Fruit fly (Drosophila melanogaster) whole organism, prepupa: Measurements from ENCODE around the gene CG11668.

Experiments used
- Blimp-1 ChIP-seq: fragments of 200-800 bp; sonication (Bioruptor generic); optimal IDR thresholded peaks from 3 replicates; lab custom pipeline; 2017; ENCODE audit warnings: missing biosample characterization, missing genetic modification characterization, mild to moderate bottlenecking, moderate library complexity, missing genetic modification reagents
- CG11294 ChIP-seq: fragments of 200-800 bp; sonication (Bioruptor generic); IDR thresholded peaks from 2 replicates; pipeline ENCODE4 v1.3.6; 2022; ENCODE audit warnings: missing biosample characterization, missing genetic modification characterization
- CG11762 ChIP-seq: fragments of 200-800 bp; sonication (Bioruptor generic); optimal IDR thresholded peaks from 3 replicates; lab custom pipeline; 2016; ENCODE audit warnings: missing biosample characterization, missing genetic modification characterization; ENCODE audit not compliant: insufficient read depth
- CG15336 ChIP-seq: fragments of 200-800 bp; sonication (Bioruptor generic); IDR thresholded peaks from 2 replicates; pipeline ENCODE4 v1.3.6; 2022; ENCODE audit warnings: missing biosample characterization, missing genetic modification characterization
- CG1621 ChIP-seq: fragments of 200-800 bp; sonication (Bioruptor generic); optimal IDR thresholded peaks from 3 replicates; lab custom pipeline; 2018; ENCODE audit warnings: missing biosample characterization, mild to moderate bottlenecking, missing genetic modification characterization
- CG16779 ChIP-seq: fragments of 200-800 bp; sonication (Bioruptor generic); optimal IDR thresholded peaks from 3 replicates; lab custom pipeline; 2017; ENCODE audit warnings: missing biosample characterization, mild to moderate bottlenecking, missing genetic modification characterization
- CG31627 ChIP-seq: fragments of 200-800 bp; sonication (Bioruptor generic); optimal IDR thresholded peaks from 3 replicates; lab custom pipeline; 2016; ENCODE audit warnings: missing biosample characterization, missing genetic modification characterization
- CG32006 ChIP-seq: fragments of 200-800 bp; sonication (Bioruptor generic); optimal IDR thresholded peaks from 3 replicates; lab custom pipeline; 2017; ENCODE audit warnings: missing biosample characterization, mild to moderate bottlenecking, missing genetic modification characterization
- CG3919 ChIP-seq: fragments of 200-800 bp; sonication (Bioruptor generic); optimal IDR thresholded peaks from 3 replicates; lab custom pipeline; 2016; ENCODE audit warnings: missing biosample characterization, missing genetic modification characterization
- CG4318 ChIP-seq: fragments of 200-800 bp; sonication (Bioruptor generic); optimal IDR thresholded peaks from 3 replicates; lab custom pipeline; 2017; ENCODE audit warnings: missing biosample characterization, mild to moderate bottlenecking, missing genetic modification characterization
- CG6163 ChIP-seq: fragments of 200-800 bp; sonication (Bioruptor generic); IDR thresholded peaks from 3 replicates; pipeline ENCODE4 v1.3.6; 2022; ENCODE audit warnings: missing biosample characterization, missing genetic modification characterization
- CG6808 ChIP-seq: fragments of 200-800 bp; sonication (Bioruptor generic); optimal IDR thresholded peaks from 3 replicates; lab custom pipeline; 2017; ENCODE audit warnings: missing biosample characterization, missing genetic modification characterization, mild to moderate bottlenecking, moderate library complexity, missing genetic modification reagents
- CG7368 ChIP-seq: fragments of 200-800 bp; sonication (Bioruptor generic); optimal IDR thresholded peaks from 3 replicates; lab custom pipeline; 2016; ENCODE audit warnings: missing biosample characterization, missing genetic modification characterization
- CG8119 ChIP-seq: fragments of 200-800 bp; sonication (Bioruptor generic); IDR thresholded peaks from 3 replicates; pipeline ENCODE4 v1.3.6; 2022; ENCODE audit warnings: missing biosample characterization, missing genetic modification characterization
- CG8319 ChIP-seq: fragments of 200-800 bp; sonication (Bioruptor generic); optimal IDR thresholded peaks from 3 replicates; lab custom pipeline; 2016; ENCODE audit warnings: missing biosample characterization, missing genetic modification characterization
- CG8632 ChIP-seq: fragments of 200-800 bp; sonication (Bioruptor generic); optimal IDR thresholded peaks from 3 replicates; lab custom pipeline; 2016; ENCODE audit warnings: missing biosample characterization, missing genetic modification characterization
- CG9139 ChIP-seq: fragments of 200-800 bp; sonication (Bioruptor generic); optimal IDR thresholded peaks from 3 replicates; lab custom pipeline; 2017; ENCODE audit warnings: missing biosample characterization, mild to moderate bottlenecking, missing genetic modification characterization
- Eip78C ChIP-seq: fragments of 200-800 bp; sonication (Bioruptor generic); peaks from one replicate; lab custom pipeline; 2016; ENCODE audit warnings: missing biosample characterization, missing genetic modification characterization
- Eip93F ChIP-seq: fragments of 200-800 bp; sonication (Bioruptor generic); optimal IDR thresholded peaks from 2 replicates; lab custom pipeline; 2016; ENCODE audit warnings: missing biosample characterization, mild to moderate bottlenecking, missing genetic modification characterization
- Ets21C ChIP-seq: fragments of 200-800 bp; sonication (Bioruptor generic); optimal IDR thresholded peaks from 3 replicates; lab custom pipeline; 2016; ENCODE audit warnings: missing biosample characterization, missing genetic modification characterization
- Ets96B ChIP-seq: fragments of 200-800 bp; optimal IDR thresholded peaks from 2 replicates; lab custom pipeline; 2019; ENCODE audit warnings: missing biosample characterization, mild to moderate bottlenecking, missing genetic modification characterization, moderate library complexity
- Hr38 ChIP-seq: sonication (Bioruptor generic); optimal IDR thresholded peaks from 2 replicates; lab custom pipeline; 2016; ENCODE audit warnings: missing biosample characterization, missing genetic modification characterization
- Hr39 ChIP-seq: fragments of 200-800 bp; sonication (Bioruptor generic); optimal IDR thresholded peaks from 2 replicates; lab custom pipeline; 2016; ENCODE audit warnings: missing biosample characterization, missing genetic modification characterization
- Hr4 ChIP-seq: fragments of 200-800 bp; sonication (Bioruptor generic); optimal IDR thresholded peaks from 3 replicates; lab custom pipeline; 2016; ENCODE audit warnings: missing biosample characterization, missing genetic modification characterization
- Met ChIP-seq: fragments of 200-800 bp; sonication (Bioruptor generic); optimal IDR thresholded peaks from 3 replicates; lab custom pipeline; 2016; ENCODE audit warnings: missing biosample characterization, missing genetic modification characterization
- OdsH ChIP-seq: fragments of 200-800 bp; sonication (Bioruptor generic); optimal IDR thresholded peaks from 3 replicates; lab custom pipeline; 2016; ENCODE audit warnings: missing biosample characterization, missing genetic modification characterization
- Smox ChIP-seq: fragments of 200-800 bp; sonication (Bioruptor generic); optimal IDR thresholded peaks from 3 replicates; lab custom pipeline; 2016; ENCODE audit warnings: missing biosample characterization, missing genetic modification characterization
- Sox102F ChIP-seq: fragments of 200-800 bp; sonication (Bioruptor generic); optimal IDR thresholded peaks from 2 replicates; lab custom pipeline; 2016; ENCODE audit warnings: missing biosample characterization, mild to moderate bottlenecking, missing genetic modification characterization
- Sox15 ChIP-seq: fragments of 200-800 bp; sonication (Bioruptor generic); optimal IDR thresholded peaks from 3 replicates; lab custom pipeline; 2016; ENCODE audit warnings: missing biosample characterization, missing genetic modification characterization
- achi ChIP-seq: fragments of 200-800 bp; sonication (Bioruptor generic); optimal IDR thresholded peaks from 3 replicates; lab custom pipeline; 2016; ENCODE audit warnings: missing biosample characterization, missing genetic modification characterization
- acj6 ChIP-seq: fragments of 200-800 bp; sonication (Bioruptor generic); optimal IDR thresholded peaks from 3 replicates; lab custom pipeline; 2016; ENCODE audit warnings: missing biosample characterization, missing genetic modification characterization
- cyc ChIP-seq: fragments of 200-800 bp; sonication (Bioruptor generic); optimal IDR thresholded peaks from 3 replicates; lab custom pipeline; 2016; ENCODE audit warnings: missing biosample characterization, missing genetic modification characterization
- dsx ChIP-seq: fragments of 200-800 bp; optimal IDR thresholded peaks from 3 replicates; lab custom pipeline; 2019; ENCODE audit warnings: missing biosample characterization, mild to moderate bottlenecking, missing genetic modification characterization, moderate library complexity; ENCODE audit not compliant: poor library complexity, severe bottlenecking
- esn ChIP-seq: fragments of 200-800 bp; sonication (Bioruptor generic); optimal IDR thresholded peaks from 2 replicates; lab custom pipeline; 2016; ENCODE audit warnings: missing biosample characterization, mild to moderate bottlenecking, missing genetic modification characterization, moderate library complexity
- fkh ChIP-seq: fragments of 200-800 bp; sonication (Bioruptor generic); optimal IDR thresholded peaks from 3 replicates; lab custom pipeline; 2017; ENCODE audit warnings: missing biosample characterization, mild to moderate bottlenecking, missing genetic modification characterization, moderate library complexity
- lz ChIP-seq: fragments of 200-800 bp; sonication (Bioruptor generic); optimal IDR thresholded peaks from 3 replicates; lab custom pipeline; 2016; ENCODE audit warnings: missing biosample characterization, missing genetic modification characterization
- net ChIP-seq: fragments of 200-800 bp; sonication (Bioruptor generic); optimal IDR thresholded peaks from 3 replicates; lab custom pipeline; 2016; ENCODE audit warnings: missing biosample characterization, missing genetic modification characterization
- spab ChIP-seq: fragments of 200-800 bp; sonication (Bioruptor generic); optimal IDR thresholded peaks from 2 replicates; lab custom pipeline; 2017; ENCODE audit warnings: missing biosample characterization, mild to moderate bottlenecking, missing genetic modification characterization, missing genetic modification reagents
- ss ChIP-seq, 2 experiments: fragments of 200-800 bp; sonication (Bioruptor generic); optimal IDR thresholded peaks; 2 replicates in 1 of 2; 3 replicates in 1 of 2; lab custom pipeline; 2017 to 2018; ENCODE audit warnings: mild to moderate bottlenecking in 2 of 2, missing biosample characterization in 2 of 2, missing genetic modification characterization in 2 of 2, moderate library complexity in 1 of 2

CG11668 gene

DNA sequence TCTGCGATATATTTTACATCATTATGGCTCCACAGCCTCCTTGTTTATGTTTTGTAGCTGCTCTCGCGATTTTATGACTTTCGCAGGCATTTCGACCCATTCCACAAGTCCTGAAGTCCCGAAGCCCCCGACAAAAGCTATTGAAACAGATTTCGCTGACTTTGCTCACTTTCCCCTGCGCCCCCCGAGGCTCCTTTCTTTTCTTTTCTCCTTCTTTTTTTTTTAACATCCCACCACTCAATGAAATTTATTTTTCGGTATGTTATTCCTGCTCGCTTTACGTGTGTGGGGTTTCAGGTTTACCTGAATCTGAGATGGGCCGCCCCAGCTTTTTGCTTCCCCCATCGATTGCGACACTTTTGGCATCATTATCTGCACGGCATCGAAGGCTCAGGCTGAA, 44.2 kb downstream of the CG11668 start:
- no peak for TF ChIP-seq Sox102F (GFP tag; lab: Kevin White, UChicago)
- no peak for TF ChIP-seq cyc
- TF ChIP-seq esn (GFP tag; lab: Kevin White, UChicago), result no peak
- TF ChIP-seq Ets96B (tag; lab: Kevin White, UChicago), result no peak
- TF ChIP-seq CG6808, result no peak
- TF ChIP-seq Sox15 (GFP tag; lab: Kevin White, UChicago), result no peak
- no peak for TF ChIP-seq Hr38 (GFP tag; lab: Kevin White, UChicago)
- TF ChIP-seq net (GFP tag; lab: Kevin White, UChicago), result no peak
- no peak for TF ChIP-seq CG8319 (GFP tag; lab: Kevin White, UChicago)
- TF ChIP-seq CG15336 (GFP tag; lab: Robert Waterston, UW), result no peak
- no peak for TF ChIP-seq achi (GFP tag; lab: Kevin White, UChicago)
- TF ChIP-seq CG8632 (GFP tag; lab: Kevin White, UChicago), result no peak
- TF ChIP-seq CG16779 (tag; lab: Kevin White, UChicago), result no peak
- TF ChIP-seq CG32006 (GFP tag; lab: Kevin White, UChicago), result no peak
- no peak for TF ChIP-seq OdsH (GFP tag; lab: Kevin White, UChicago)
- no peak for TF ChIP-seq Hr39 (GFP tag; lab: Kevin White, UChicago)
- no peak for TF ChIP-seq Smox (GFP tag; lab: Kevin White, UChicago)

DNA sequence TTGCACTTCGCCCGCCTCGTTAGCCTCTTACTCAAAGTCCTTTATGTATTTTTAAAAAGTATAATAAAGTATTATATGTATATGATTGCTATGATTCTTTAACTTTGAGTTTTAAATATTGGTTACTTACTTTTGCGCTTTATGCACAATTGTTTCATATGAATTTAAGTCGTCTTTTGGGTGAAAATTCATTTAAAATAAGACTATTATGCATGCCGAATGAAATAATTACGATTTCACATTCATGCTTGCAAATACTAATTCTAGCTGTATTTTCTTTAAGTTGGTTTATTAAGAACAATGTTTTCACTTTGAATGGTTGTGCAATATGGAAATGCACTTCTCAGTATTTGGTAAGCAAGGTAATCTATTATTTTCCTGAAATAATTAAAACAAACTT, 47.7 kb downstream of the CG11668 start, which contains the start of gene CG43063:
CG43063 (plus strand) TSS at position 301 of the 400 bp plus-strand sequence.
- TF ChIP-seq acj6 (GFP tag; lab: Kevin White, UChicago) (no peak), Eip93F (GFP tag; lab: Kevin White, UChicago) (no peak), lz (no peak), Hr4 (no peak), CG15336 (GFP tag; lab: Robert Waterston, UW) (no peak), dsx (GFP tag; lab: Kevin White, UChicago) (no peak), CG6163 (no peak), spab (GFP tag; lab: Kevin White, UChicago) (no peak), Eip78C (GFP tag; lab: Kevin White, UChicago) (no peak), CG31627 (GFP tag; lab: Kevin White, UChicago) (no peak)

DNA sequence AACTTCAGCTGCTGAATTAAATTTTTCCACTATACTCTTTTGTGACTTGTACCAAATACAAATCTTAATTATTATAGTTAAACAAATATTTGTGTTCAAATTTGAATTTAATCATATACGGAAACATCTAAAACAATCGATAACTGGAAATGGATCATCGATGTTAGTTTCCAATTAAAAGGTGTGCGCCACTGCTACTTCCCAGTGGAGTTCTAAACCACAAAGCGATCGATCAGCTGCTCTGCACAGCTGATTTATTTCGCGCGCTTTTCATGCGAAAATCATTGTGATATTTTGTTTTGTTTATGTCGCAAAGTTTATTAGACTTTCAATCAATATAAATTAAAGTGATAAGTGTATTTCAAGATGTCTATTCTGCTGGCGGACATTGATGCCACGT, 50.2 kb downstream of the CG11668 start, which contains the start of gene timeout:
timeout (plus strand) TSS at position 257 of the 400 bp plus-strand sequence.
- TF ChIP-seq Eip78C (GFP tag; lab: Kevin White, UChicago), result peak; percentile 56
- TF ChIP-seq Eip93F (GFP tag; lab: Kevin White, UChicago), result no peak
- peak; percentile 30 for TF ChIP-seq CG1621 (tag; lab: Kevin White, UChicago)
- no peak for TF ChIP-seq CG4318 (GFP tag; lab: Kevin White, UChicago)
- TF ChIP-seq CG6163, result no peak
- no peak for TF ChIP-seq Hr38 (GFP tag; lab: Kevin White, UChicago)
- TF ChIP-seq ss (GFP tag; optimal IDR thresholded peaks at IDR 0.05; lab: Kevin White, UChicago), result no peak
- TF ChIP-seq dsx (GFP tag; lab: Kevin White, UChicago), result peak; percentile 11
- TF ChIP-seq CG32006 (GFP tag; lab: Kevin White, UChicago), result no peak
- no peak for TF ChIP-seq CG11294 (GFP tag; lab: Robert Waterston, UW)
- peak; percentile 44 for TF ChIP-seq fkh (GFP tag; lab: Kevin White, UChicago)

DNA sequence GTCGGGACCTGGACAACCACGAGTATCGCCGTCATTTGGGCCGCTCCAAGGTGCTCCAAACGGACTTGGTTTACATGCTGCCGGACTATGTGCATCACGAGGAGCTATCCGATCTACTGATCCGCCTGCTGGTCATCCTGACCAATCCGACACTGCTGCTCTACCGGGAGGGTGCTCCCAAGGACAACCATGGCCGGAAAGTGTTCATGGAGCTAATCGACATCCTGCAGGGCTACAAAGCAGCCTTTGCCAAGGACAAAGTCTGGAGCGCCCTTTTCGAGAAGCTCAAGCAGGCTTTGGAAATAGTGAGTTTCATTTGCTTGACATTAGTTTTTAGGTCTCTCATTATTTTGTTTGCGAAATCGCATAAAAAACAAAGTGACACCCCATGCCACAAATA, 50.8 kb downstream of the CG11668 start, which contains the start of gene CG34308:
CG34308 (plus strand) TSS at position 301 of the 400 bp plus-strand sequence.
- TF ChIP-seq cyc (no peak), Smox (GFP tag; lab: Kevin White, UChicago) (no peak), Ets21C (GFP tag; lab: Kevin White, UChicago) (no peak), Hr38 (GFP tag; lab: Kevin White, UChicago) (no peak), Met (GFP tag; lab: Kevin White, UChicago) (no peak), CG11762 (no peak), CG9139 (GFP tag; lab: Kevin White, UChicago) (no peak), CG8119 (GFP tag; lab: Robert Waterston, UW) (no peak), Sox15 (GFP tag; lab: Kevin White, UChicago) (no peak), Blimp-1 (GFP tag; lab: Kevin White, UChicago) (no peak), CG3919 (GFP tag; lab: Kevin White, UChicago) (no peak), CG8632 (GFP tag; lab: Kevin White, UChicago) (no peak), CG1621 (tag; lab: Kevin White, UChicago) (no peak), CG7368 (no peak), CG8319 (GFP tag; lab: Kevin White, UChicago) (no peak)
